Fruit fly (Drosophila melanogaster): ENCODE measurements around the gene RpS6.

RpS6 gene

dm6 chrX:7930236-7931027, 29.3 kb upstream of the RpS6 start:
- TF ChIP-seq nom (GFP tag; optimal IDR thresholded peaks at IDR 0.05) (peak; percentile 76), cg (GFP tag; optimal IDR thresholded peaks at IDR 0.05) (peak; percentile 83), Hmx (GFP tag; optimal IDR thresholded peaks at IDR 0.05) (no peak), MTF-1 (GFP tag; optimal IDR thresholded peaks at IDR 0.05; ENCODE audit: borderline replicate concordance) (peak; percentile 87), CG1832 (GFP tag; optimal IDR thresholded peaks at IDR 0.05) (peak; percentile 6), sob (GFP tag; IDR thresholded peaks at IDR 0.05) (no peak), Stat92E (GFP tag; optimal IDR thresholded peaks at IDR 0.05) (peak in 1 of 3 experiments; percentile 13), CG10209 (GFP tag; optimal IDR thresholded peaks at IDR 0.05) (no peak), tna (GFP tag; IDR thresholded peaks at IDR 0.05; ENCODE audit: partially characterized antibody) (no peak), CG34376 (GFP tag; optimal IDR thresholded peaks at IDR 0.05) (no peak), onecut (GFP tag; IDR thresholded peaks at IDR 0.05) (peak; percentile 98), Med (GFP tag) (peak; percentile 65), Deaf1 (tag; optimal IDR thresholded peaks at IDR 0.05) (peak; percentile 27), Bdp1 (GFP tag; optimal IDR thresholded peaks at IDR 0.05) (no peak), crol (GFP tag; IDR thresholded peaks at IDR 0.05) (peak; percentile 94), CG13287 (GFP tag; IDR thresholded peaks at IDR 0.05; ENCODE audit: partially characterized antibody) (peak; percentile 11), ttk (GFP tag; IDR thresholded peaks at IDR 0.05) (no peak), Dip2 (GFP tag; IDR thresholded peaks at IDR 0.05) (no peak), pros (GFP tag; optimal IDR thresholded peaks at IDR 0.05) (peak; percentile 72), nerfin-1 (tag; optimal IDR thresholded peaks at IDR 0.05) (peak; percentile 1), CG12219 (GFP tag; optimal IDR thresholded peaks at IDR 0.05) (no peak), pb (GFP tag; optimal IDR thresholded peaks at IDR 0.05) (no peak), chinmo (GFP tag; IDR thresholded peaks at IDR 0.05; ENCODE audit: partially characterized antibody) (0 out of 4 replicates have a peak, but pooled peaks have one; percentile 46), seq (GFP tag; IDR thresholded peaks at IDR 0.05) (peak; percentile 25; the same call in 1 of the 2 replicates), Mes4 (GFP tag; optimal IDR thresholded peaks at IDR 0.05) (no peak), kni (GFP tag; optimal IDR thresholded peaks at IDR 0.05) (peak; percentile 76), CG34224 (GFP tag; IDR thresholded peaks at IDR 0.05; ENCODE audit: partially characterized antibody) (0 out of 3 replicates have a peak, but pooled peaks have one; percentile 15), CG1603 (tag; optimal IDR thresholded peaks at IDR 0.05) (no peak), bsh (GFP tag; optimal IDR thresholded peaks at IDR 0.05) (peak in 1 of 2 experiments; percentile 9), jing (GFP tag; optimal IDR thresholded peaks at IDR 0.05) (no peak), Trl (optimal IDR thresholded peaks at IDR 0.05) (peak in 1 of 2 experiments; percentile 91), Trl (GFP tag; optimal IDR thresholded peaks at IDR 0.05) (no peak), CG8290 (GFP tag; optimal IDR thresholded peaks at IDR 0.05) (no peak), CG8290 (tag; optimal IDR thresholded peaks at IDR 0.05) (no peak), pfk (GFP tag; optimal IDR thresholded peaks at IDR 0.05) (no peak), CG2678 (tag; optimal IDR thresholded peaks at IDR 0.05) (no peak), trh (GFP tag; optimal IDR thresholded peaks at IDR 0.05) (no peak), Hr78 (GFP tag; optimal IDR thresholded peaks at IDR 0.05) (peak in 1 of 2 experiments; percentile 30)

- TF ChIP-seq shn (GFP tag; optimal IDR thresholded peaks at IDR 0.05) (no peak), stwl (tag; optimal IDR thresholded peaks at IDR 0.05) (peak; percentile 8), tx (GFP tag; optimal IDR thresholded peaks at IDR 0.05) (no peak), CG31365 (tag; optimal IDR thresholded peaks at IDR 0.05) (peak; percentile 91), Dfd (GFP tag; optimal IDR thresholded peaks at IDR 0.05) (peak in 1 of 2 experiments; percentile 20)
Measured at dm6 chrX:7924913-7925312, 23.8 kb upstream of the RpS6 start.

All from whole organism, embryonic.